Fruit fly (Drosophila melanogaster) whole organism, embryonic: ENCODE results near the gene IntS9.

Source experiments
- Atf3 ChIP-seq: fragments of 200-800 bp; sonication (Bioruptor generic); optimal IDR thresholded peaks from 3 replicates; lab custom pipeline; 2016; ENCODE audit warnings: missing biosample characterization, missing genetic modification characterization
- CG1024 ChIP-seq: fragments of 200-800 bp; sonication (Bioruptor generic); IDR thresholded peaks from 2 replicates; pipeline ENCODE4 v1.3.6; 2022; ENCODE audit warnings: missing biosample characterization, missing genetic modification characterization
- CG10979 ChIP-seq: fragments of 200-800 bp; sonication (Bioruptor generic); optimal IDR thresholded peaks from 2 replicates; lab custom pipeline; 2018; ENCODE audit warnings: missing biosample characterization, mild to moderate bottlenecking, missing genetic modification characterization, moderate library complexity
- CG11696 ChIP-seq: fragments of 200-800 bp; sonication (Bioruptor generic); IDR thresholded peaks from 2 replicates; pipeline ENCODE4 v1.3.6; 2022; ENCODE audit warnings: missing biosample characterization, missing genetic modification characterization
- CG13424 ChIP-seq: fragments of 200-800 bp; sonication (Bioruptor generic); optimal IDR thresholded peaks from 2 replicates; lab custom pipeline; 2019; ENCODE audit warnings: missing biosample characterization, mild to moderate bottlenecking, missing genetic modification characterization, moderate library complexity
- CG14860 ChIP-seq: fragments of 200-800 bp; sonication (Bioruptor generic); IDR thresholded peaks from 3 replicates; pipeline ENCODE4 v1.3.6; 2022; ENCODE audit warnings: missing biosample characterization, missing genetic modification characterization; ENCODE audit not compliant: partially characterized antibody
- CG1529 ChIP-seq: fragments of 200-800 bp; sonication (Bioruptor generic); optimal IDR thresholded peaks from 3 replicates; lab custom pipeline; 2018; ENCODE audit warnings: missing biosample characterization, missing genetic modification characterization
- CG15514 ChIP-seq: fragments of 200-800 bp; sonication (Bioruptor generic); optimal IDR thresholded peaks from 3 replicates; lab custom pipeline; 2017; ENCODE audit warnings: missing biosample characterization, missing genetic modification characterization, mild to moderate bottlenecking, moderate library complexity, missing genetic modification reagents
- CG1603 ChIP-seq: fragments of 200-800 bp; sonication (Bioruptor generic); optimal IDR thresholded peaks from 2 replicates; lab custom pipeline; 2019; ENCODE audit warnings: missing biosample characterization, mild to moderate bottlenecking, missing genetic modification characterization, moderate library complexity
- CG2199 ChIP-seq: fragments of 200-800 bp; sonication (Bioruptor generic); IDR thresholded peaks from 3 replicates; pipeline ENCODE4 v1.3.6; 2022; ENCODE audit warnings: missing biosample characterization, missing genetic modification characterization
- CG31441 ChIP-seq: fragments of 200-800 bp; sonication (Bioruptor generic); IDR thresholded peaks from 2 replicates; pipeline ENCODE4 v1.3.6; 2022; ENCODE audit warnings: missing biosample characterization, missing genetic modification characterization
- CG3281 ChIP-seq: fragments of 200-800 bp; sonication (Bioruptor generic); optimal IDR thresholded peaks from 3 replicates; lab custom pipeline; 2017; ENCODE audit warnings: missing biosample characterization, mild to moderate bottlenecking, missing genetic modification characterization
- CG7745 ChIP-seq: fragments of 200-800 bp; sonication (Bioruptor generic); optimal IDR thresholded peaks from 2 replicates; lab custom pipeline; 2018; ENCODE audit warnings: missing biosample characterization, mild to moderate bottlenecking, missing genetic modification characterization, moderate library complexity
- CG8924 ChIP-seq: fragments of 200-800 bp; optimal IDR thresholded peaks from 3 replicates; lab custom pipeline; 2019; ENCODE audit warnings: missing biosample characterization, mild to moderate bottlenecking, missing genetic modification characterization, moderate library complexity
- CG9727 ChIP-seq: fragments of 200-800 bp; sonication (Bioruptor generic); optimal IDR thresholded peaks from 3 replicates; lab custom pipeline; 2017; ENCODE audit warnings: missing biosample characterization, mild to moderate bottlenecking, missing genetic modification characterization
- Dad ChIP-seq: fragments of 200-800 bp; sonication (Bioruptor generic); optimal IDR thresholded peaks from 3 replicates; lab custom pipeline; 2016; ENCODE audit warnings: missing biosample characterization, missing genetic modification characterization
- Fer2 ChIP-seq: fragments of 200-800 bp; sonication (Bioruptor generic); optimal IDR thresholded peaks from 2 replicates; lab custom pipeline; 2018; ENCODE audit warnings: missing biosample characterization, mild to moderate bottlenecking, missing genetic modification characterization, moderate library complexity
- HLH3B ChIP-seq: fragments of 200-800 bp; sonication (Bioruptor generic); IDR thresholded peaks from 2 replicates; pipeline ENCODE4 v1.3.6; 2022; ENCODE audit warnings: missing biosample characterization, missing genetic modification characterization
- Hey ChIP-seq: fragments of 200-800 bp; sonication (Bioruptor generic); optimal IDR thresholded peaks from 3 replicates; lab custom pipeline; 2018; ENCODE audit warnings: missing biosample characterization, mild to moderate bottlenecking, missing genetic modification characterization
- Jarid2 ChIP-seq: fragments of 200-800 bp; sonication (Bioruptor generic); optimal IDR thresholded peaks from 3 replicates; lab custom pipeline; 2017; ENCODE audit warnings: mild to moderate bottlenecking, missing biosample characterization, missing genetic modification reagents, missing genetic modification characterization
- MTF-1 ChIP-seq: fragments of 200-800 bp; sonication (Bioruptor generic); optimal IDR thresholded peaks from 2 replicates; lab custom pipeline; 2018; ENCODE audit warnings: missing biosample characterization, mild to moderate bottlenecking, missing genetic modification characterization, borderline replicate concordance
- Nf-YC ChIP-seq: fragments of 200-800 bp; optimal IDR thresholded peaks from 3 replicates; lab custom pipeline; 2019; ENCODE audit warnings: missing biosample characterization, mild to moderate bottlenecking, missing genetic modification characterization, moderate library complexity
- Ravus ChIP-seq: fragments of 200-800 bp; sonication (Bioruptor generic); IDR thresholded peaks from 2 replicates; pipeline ENCODE4 v1.3.6; 2022; ENCODE audit warnings: missing biosample characterization, missing genetic modification characterization
- Spps ChIP-seq: fragments of 200-800 bp; sonication (Bioruptor generic); optimal IDR thresholded peaks from 2 replicates; lab custom pipeline; 2018; ENCODE audit warnings: missing biosample characterization, mild to moderate bottlenecking, missing genetic modification characterization
- Sry-β ChIP-seq: fragments of 200-800 bp; sonication (Bioruptor generic); optimal IDR thresholded peaks from 2 replicates; lab custom pipeline; 2018; ENCODE audit warnings: missing biosample characterization, mild to moderate bottlenecking, missing genetic modification characterization, moderate library complexity
- Ssrp ChIP-seq: fragments of 200-800 bp; sonication (Bioruptor generic); optimal IDR thresholded peaks from 2 replicates; lab custom pipeline; 2018; ENCODE audit warnings: missing biosample characterization, mild to moderate bottlenecking, missing genetic modification characterization, moderate library complexity
- Stat92E ChIP-seq, 3 experiments: fragments of >200 bp in 2 of 3; fragments of 200-800 bp in 1 of 3; sonication (Bioruptor generic) in 1 of 3; optimal IDR thresholded peaks; 2 replicates each; lab custom pipeline; 2017 to 2019; ENCODE audit warnings: missing biosample characterization in 3 of 3, missing genetic modification characterization in 3 of 3, mild to moderate bottlenecking in 1 of 3, moderate library complexity in 1 of 3
- Tbp ChIP-seq: fragments of >200 bp; optimal IDR thresholded peaks from 2 replicates; lab custom pipeline; 2018; ENCODE audit warnings: missing biosample characterization, missing genetic modification characterization
- Xbp1 ChIP-seq: fragments of 200-800 bp; sonication (Bioruptor generic); optimal IDR thresholded peaks from 3 replicates; lab custom pipeline; 2016; ENCODE audit warnings: missing biosample characterization, mild to moderate bottlenecking, missing genetic modification characterization
- YL-1 ChIP-seq: fragments of 200-800 bp; sonication (Bioruptor generic); optimal IDR thresholded peaks from 3 replicates; lab custom pipeline; 2017; ENCODE audit warnings: missing biosample characterization, mild to moderate bottlenecking, missing genetic modification characterization
- crc ChIP-seq: fragments of 200-800 bp; sonication (Bioruptor generic); optimal IDR thresholded peaks from 2 replicates; lab custom pipeline; 2016; ENCODE audit warnings: missing biosample characterization, missing genetic modification characterization
- crp ChIP-seq, 2 experiments: fragments of 200-800 bp; sonication (Bioruptor generic); optimal IDR thresholded peaks; 2 replicates in 1 of 2; 3 replicates in 1 of 2; lab custom pipeline; 2017; ENCODE audit warnings: missing biosample characterization in 2 of 2, missing genetic modification characterization in 2 of 2, mild to moderate bottlenecking in 1 of 2, moderate library complexity in 1 of 2
- disco-r ChIP-seq: fragments of 200-800 bp; sonication (Bioruptor generic); optimal IDR thresholded peaks from 2 replicates; lab custom pipeline; 2016; ENCODE audit warnings: missing biosample characterization, missing genetic modification characterization
- exex ChIP-seq: fragments of 200-800 bp; sonication (Bioruptor generic); optimal IDR thresholded peaks from 4 replicates; lab custom pipeline; 2018; ENCODE audit warnings: missing biosample characterization, mild to moderate bottlenecking, missing genetic modification characterization, moderate library complexity
- ftz-f1 ChIP-seq: fragments of 200-800 bp; sonication (Bioruptor generic); optimal IDR thresholded peaks from 2 replicates; lab custom pipeline; 2016; ENCODE audit warnings: missing biosample characterization, missing genetic modification characterization
- grn ChIP-seq: fragments of 200-800 bp; sonication (Bioruptor generic); optimal IDR thresholded peaks from 3 replicates; lab custom pipeline; 2017; ENCODE audit warnings: missing biosample characterization, missing genetic modification characterization
- inv ChIP-seq: fragments of 200-800 bp; sonication (Bioruptor generic); IDR thresholded peaks from 2 replicates; pipeline ENCODE4 v1.3.6; 2022; ENCODE audit warnings: missing biosample characterization, missing genetic modification characterization; ENCODE audit not compliant: partially characterized antibody
- lola ChIP-seq, 3 experiments: fragments of >200 bp in 2 of 3; fragments of 200-800 bp in 1 of 3; sonication (Bioruptor generic) in 1 of 3; optimal IDR thresholded peaks; 2 replicates each; lab custom pipeline; 2017 to 2019; ENCODE audit warnings: missing biosample characterization in 3 of 3, missing genetic modification characterization in 3 of 3, mild to moderate bottlenecking in 1 of 3, moderate library complexity in 1 of 3
- nmo ChIP-seq: fragments of 200-800 bp; sonication (Bioruptor generic); optimal IDR thresholded peaks from 2 replicates; lab custom pipeline; 2018; ENCODE audit warnings: missing biosample characterization, mild to moderate bottlenecking, missing genetic modification characterization, moderate library complexity
- peb ChIP-seq: fragments of 200-800 bp; sonication (Bioruptor generic); IDR thresholded peaks from 2 replicates; pipeline ENCODE4 v1.3.6; 2022; ENCODE audit warnings: missing biosample characterization, missing genetic modification characterization
- ro ChIP-seq: fragments of 200-800 bp; sonication (Bioruptor generic); IDR thresholded peaks from 2 replicates; pipeline ENCODE4 v1.3.6; 2022; ENCODE audit warnings: missing biosample characterization, missing genetic modification characterization
- slou ChIP-seq: fragments of 200-800 bp; sonication (Bioruptor generic); optimal IDR thresholded peaks from 3 replicates; lab custom pipeline; 2016; ENCODE audit warnings: missing biosample characterization, missing genetic modification characterization
- ssp ChIP-seq: fragments of 200-800 bp; sonication (Bioruptor generic); IDR thresholded peaks from 2 replicates; pipeline ENCODE4 v1.3.6; 2022; ENCODE audit warnings: missing biosample characterization, missing genetic modification characterization
- tap ChIP-seq: fragments of 200-800 bp; optimal IDR thresholded peaks from 3 replicates; lab custom pipeline; 2019; ENCODE audit warnings: missing biosample characterization, mild to moderate bottlenecking, missing genetic modification characterization, moderate library complexity
- toy ChIP-seq: fragments of 200-800 bp; sonication (Bioruptor generic); IDR thresholded peaks from 2 replicates; pipeline ENCODE4 v1.3.6; 2022; ENCODE audit warnings: missing biosample characterization, missing genetic modification characterization
- usp ChIP-seq: fragments of >200 bp; optimal IDR thresholded peaks from 2 replicates; lab custom pipeline; 2017; ENCODE audit warnings: missing biosample characterization, missing genetic modification characterization
- vfl ChIP-seq: fragments of 200-800 bp; sonication (Bioruptor generic); optimal IDR thresholded peaks from 2 replicates; lab custom pipeline; 2016; ENCODE audit warnings: missing biosample characterization, missing genetic modification characterization
- vvl ChIP-seq: fragments of 200-800 bp; sonication (Bioruptor generic); IDR thresholded peaks from 2 replicates; pipeline ENCODE4 v1.3.6; 2022; ENCODE audit warnings: missing biosample characterization, missing genetic modification characterization
- wdn ChIP-seq: fragments of 200-800 bp; sonication (Bioruptor generic); IDR thresholded peaks from 2 replicates; pipeline ENCODE4 v1.3.6; 2022; ENCODE audit warnings: missing biosample characterization, missing genetic modification characterization
- zen ChIP-seq: fragments of 200-800 bp; sonication (Bioruptor generic); optimal IDR thresholded peaks from 3 replicates; lab custom pipeline; 2018; ENCODE audit warnings: missing biosample characterization, mild to moderate bottlenecking, missing genetic modification characterization, moderate library complexity

Gene IntS9

dm6 chr3L:16105528-16105927, at the start of gene IntS9, which contains the start of gene CG43295 (continued):
- TF ChIP-seq CG1529 (no peak), CG7745 (tag; lab: Kevin White, UChicago) (no peak), crc (GFP tag; lab: Kevin White, UChicago) (peak; percentile 77), CG3281 (GFP tag; lab: Kevin White, UChicago) (peak; percentile 72), CG15514 (GFP tag; lab: Kevin White, UChicago) (peak; percentile 99), Dad (GFP tag; lab: Kevin White, UChicago) (peak; percentile 76), nmo (GFP tag; lab: Kevin White, UChicago) (peak; percentile 75), usp (GFP tag; lab: Kevin White, UChicago) (no peak), crp (GFP tag; optimal IDR thresholded peaks at IDR 0.05; lab: Kevin White, UChicago) (peak in 1 of 2 experiments; percentile 34), CG31441 (GFP tag; lab: Robert Waterston, UW) (no peak), Ravus (GFP tag; lab: Robert Waterston, UW) (peak; percentile 51), Sry-β (peak; percentile 16), grn (GFP tag; lab: Kevin White, UChicago) (no peak), Hey (tag; lab: Kevin White, UChicago) (no peak), ro (no peak), inv (GFP tag; lab: Robert Waterston, UW) (no peak), CG10979 (tag; lab: Kevin White, UChicago) (peak; percentile 82), CG13424 (tag; lab: Kevin White, UChicago) (peak; percentile 78), zen (tag; lab: Kevin White, UChicago) (peak; percentile 86), CG8924 (tag; lab: Kevin White, UChicago) (no peak), exex (tag; lab: Kevin White, UChicago) (no peak), Ssrp (tag; lab: Kevin White, UChicago) (peak; percentile 78), Tbp (no peak), disco-r (GFP tag; lab: Kevin White, UChicago) (peak; percentile 46), lola (GFP tag; optimal IDR thresholded peaks at IDR 0.05; lab: Kevin White, UChicago) (peak in 1 of 3 experiments; percentile 76), toy (no peak), CG1603 (tag; lab: Kevin White, UChicago) (peak; percentile 92), Xbp1 (GFP tag; lab: Kevin White, UChicago) (peak; percentile 90), peb (peak; percentile 72), Nf-YC (no peak), CG1024 (GFP tag; lab: Robert Waterston, UW) (peak; percentile 85), ssp (GFP tag; lab: Robert Waterston, UW) (peak; percentile 55), CG9727 (peak; percentile 78), vfl (GFP tag; lab: Kevin White, UChicago) (peak; percentile 79), MTF-1 (GFP tag; lab: Kevin White, UChicago) (no peak), Jarid2 (no peak), YL-1 (GFP tag; lab: Kevin White, UChicago) (peak; percentile 65), vvl (GFP tag; lab: Robert Waterston, UW) (peak; percentile 93), CG11696 (GFP tag; lab: Robert Waterston, UW) (peak; percentile 65), tap (tag; lab: Kevin White, UChicago) (no peak), Fer2 (tag; lab: Kevin White, UChicago) (no peak), CG14860 (GFP tag; lab: Robert Waterston, UW) (no peak), HLH3B (GFP tag; lab: Robert Waterston, UW) (peak; percentile 86), Spps (tag; lab: Kevin White, UChicago) (peak; percentile 81), wdn (GFP tag; lab: Robert Waterston, UW) (peak; percentile 77), Atf3 (GFP tag; lab: Kevin White, UChicago) (peak; percentile 79), CG2199 (GFP tag; lab: Robert Waterston, UW) (peak; percentile 74; the same call in 2 of the 3 replicates), Stat92E (GFP tag; optimal IDR thresholded peaks at IDR 0.05; lab: Kevin White, UChicago) (no peak), slou (peak; percentile 67), ftz-f1 (GFP tag; lab: Kevin White, UChicago) (no peak)
